Worm (Caenorhabditis elegans): Measurements from ENCODE around the gene F52H3.6.

ce11 chrII:10029890-10030289 is 1.7 kb upstream of the F52H3.6 start, which contains the start of gene ttc-36:
- TF ChIP-seq nhr-237 (tag; optimal IDR thresholded peaks at IDR 0.05) (no peak), lin-39 (tag; optimal IDR thresholded peaks at IDR 0.05) (no peak), ztf-4 (tag; optimal IDR thresholded peaks at IDR 0.05) (no peak)

All from whole organism, L2 larva.